Worm (Caenorhabditis elegans): ENCODE data around the gene irg-4.

Gene irg-4

DNA sequence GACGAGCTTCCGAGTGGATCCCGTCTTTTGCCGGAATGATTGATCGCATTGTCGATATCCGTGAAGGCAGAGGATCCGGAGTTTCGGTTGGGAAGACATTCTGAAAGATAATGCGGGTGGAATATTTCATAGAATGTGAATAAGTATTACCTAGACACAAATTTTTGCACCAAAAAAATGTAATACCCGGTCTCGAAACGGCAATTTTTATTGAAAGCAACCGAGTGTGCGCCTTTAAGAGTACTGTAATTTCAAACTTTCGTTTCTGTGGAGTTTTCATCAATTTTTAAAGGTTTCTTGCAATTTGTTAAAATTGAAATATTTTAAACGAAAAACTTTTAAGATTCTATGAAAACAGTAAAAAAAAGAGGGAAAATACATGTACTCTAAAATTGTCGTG lies 8.3 kb downstream of the irg-4 start, which contains the start of gene C25G4.2:
Gene C25G4.2, minus strand, starts transcription at position 100 of the 400 bp plus-strand sequence.
- no peak for TF ChIP-seq zip-4 (GFP tag; optimal IDR thresholded peaks at IDR 0.05)
- TF ChIP-seq aha-1 (tag; optimal IDR thresholded peaks at IDR 0.05): no peak
- no peak for TF ChIP-seq lin-35 (GFP tag; optimal IDR thresholded peaks at IDR 0.05)
- no peak for TF ChIP-seq irx-1 (tag; optimal IDR thresholded peaks at IDR 0.05)
- no peak for TF ChIP-seq nhr-76 (tag; optimal IDR thresholded peaks at IDR 0.05)
- no peak for TF ChIP-seq lin-39 (tag; optimal IDR thresholded peaks at IDR 0.05)
- no peak for TF ChIP-seq nhr-28 (tag; optimal IDR thresholded peaks at IDR 0.05)
- TF ChIP-seq hpl-2 (GFP tag; optimal IDR thresholded peaks at IDR 0.05): no peak
- TF ChIP-seq fos-1 (tag; optimal IDR thresholded peaks at IDR 0.05): no peak
- TF ChIP-seq ceh-90 (tag; optimal IDR thresholded peaks at IDR 0.05): no peak
- no peak for TF ChIP-seq sox-4 (tag; optimal IDR thresholded peaks at IDR 0.05)
- TF ChIP-seq tlp-1 (tag; optimal IDR thresholded peaks at IDR 0.05): no peak
- no peak for TF ChIP-seq ceh-63 (GFP tag; optimal IDR thresholded peaks at IDR 0.05)
- no peak for TF ChIP-seq hlh-4 (tag; optimal IDR thresholded peaks at IDR 0.05)
- TF ChIP-seq lin-14 (GFP tag; optimal IDR thresholded peaks at IDR 0.05): no peak
- TF ChIP-seq aly-2 (tag; optimal IDR thresholded peaks at IDR 0.05): no peak
- TF ChIP-seq nhr-237 (tag; optimal IDR thresholded peaks at IDR 0.05): no peak
- TF ChIP-seq snu-23 (GFP tag; optimal IDR thresholded peaks at IDR 0.05): no peak
- no peak for TF ChIP-seq nhr-90 (tag; optimal IDR thresholded peaks at IDR 0.05; ENCODE audit: poor library complexity)
- TF ChIP-seq ztf-4 (tag; optimal IDR thresholded peaks at IDR 0.05): no peak

ce11 chrIV:12445463-12445934 lies 9.9 kb downstream of the irg-4 start, which contains the start of gene C25G4.3:
TSS of gene C25G4.3 (minus strand) at chrIV:12445884.
- TF ChIP-seq unc-30 (tag; optimal IDR thresholded peaks at IDR 0.05) (no peak), nhr-20 (tag; optimal IDR thresholded peaks at IDR 0.05) (no peak), fos-1 (tag; optimal IDR thresholded peaks at IDR 0.05) (no peak), nhr-84 (tag; optimal IDR thresholded peaks at IDR 0.05) (no peak), sox-4 (tag; optimal IDR thresholded peaks at IDR 0.05) (no peak), nhr-11 (tag; optimal IDR thresholded peaks at IDR 0.05) (no peak), ama-1 (optimal IDR thresholded peaks at IDR 0.05) (no peak), hlh-17 (GFP tag; optimal IDR thresholded peaks at IDR 0.05; ENCODE audit: borderline replicate concordance) (no peak), lin-35 (GFP tag; optimal IDR thresholded peaks at IDR 0.05) (no peak), unc-98 (GFP tag; IDR thresholded peaks at IDR 0.05) (no peak), isw-1 (GFP tag; IDR thresholded peaks at IDR 0.05) (no peak), lin-13 (GFP tag; optimal IDR thresholded peaks at IDR 0.05) (no peak)

DNA sequence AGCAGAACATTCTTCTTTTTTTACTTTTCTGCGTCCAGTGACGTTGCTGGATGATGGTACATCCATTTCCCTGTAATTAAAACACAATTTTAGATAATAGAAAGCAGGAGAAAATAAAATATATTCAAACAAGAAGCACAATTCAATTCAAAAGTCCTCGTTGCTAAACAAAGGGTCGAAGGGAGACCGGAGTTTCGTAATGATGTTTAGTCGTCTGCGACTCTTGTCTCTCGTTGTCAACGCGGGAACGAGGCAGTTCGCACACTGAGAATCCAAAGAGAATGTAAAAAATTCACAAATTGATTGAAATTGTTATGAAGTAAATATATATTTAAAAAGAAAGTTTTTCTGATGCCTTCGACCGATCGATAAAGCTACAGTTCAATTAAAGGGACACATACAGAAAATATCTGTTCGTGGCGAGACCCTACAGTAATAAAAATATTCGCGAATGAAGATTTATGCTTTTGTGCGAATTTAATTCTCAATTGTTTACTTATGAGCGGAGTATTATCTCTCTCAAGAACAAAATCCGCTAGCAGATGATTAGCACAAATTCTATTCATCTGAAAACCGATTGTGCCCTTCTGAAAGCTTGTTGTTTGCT lies 15.7 kb downstream of the irg-4 start, which contains the start of gene dpy-26:
Gene dpy-26, minus strand, starts transcription at position 111 of the 607 bp plus-strand sequence.
- TF ChIP-seq unc-30 (tag; optimal IDR thresholded peaks at IDR 0.05): no peak
- TF ChIP-seq pag-3 (tag; optimal IDR thresholded peaks at IDR 0.05; ENCODE audit: borderline replicate concordance, insufficient read depth): no peak
- no peak for TF ChIP-seq zag-1 (tag; optimal IDR thresholded peaks at IDR 0.05)
- no peak for TF ChIP-seq elt-2 (tag; optimal IDR thresholded peaks at IDR 0.05)
- peak; percentile 33 for TF ChIP-seq xbp-1 (tag; optimal IDR thresholded peaks at IDR 0.05)
- TF ChIP-seq pqm-1 (tag; optimal IDR thresholded peaks at IDR 0.05): no peak
- no peak for TF ChIP-seq mep-1 (tag; optimal IDR thresholded peaks at IDR 0.05)
- no peak for TF ChIP-seq zip-4 (GFP tag; optimal IDR thresholded peaks at IDR 0.05)
- peak; percentile 51 to 73 (median 62) for TF ChIP-seq dpl-1 (GFP tag; optimal IDR thresholded peaks at IDR 0.05)
- TF ChIP-seq unc-62 (GFP tag; optimal IDR thresholded peaks at IDR 0.05): no peak
- TF ChIP-seq sox-4 (tag; optimal IDR thresholded peaks at IDR 0.05): no peak
- TF ChIP-seq ztf-11 (tag; optimal IDR thresholded peaks at IDR 0.05): no peak
- peak; percentile 65 for TF ChIP-seq nhr-85 (tag)
- no peak for TF ChIP-seq lir-3 (tag; optimal IDR thresholded peaks at IDR 0.05; ENCODE audit: poor library complexity)
- peak; percentile 8 for TF ChIP-seq aly-2 (tag; optimal IDR thresholded peaks at IDR 0.05)
- no peak for TF ChIP-seq efl-3 (GFP tag; optimal IDR thresholded peaks at IDR 0.05)
- no peak for TF ChIP-seq ceh-8 (GFP tag; optimal IDR thresholded peaks at IDR 0.05)
- peak; percentile 57 to 79 for TF ChIP-seq lin-35 (GFP tag; optimal IDR thresholded peaks at IDR 0.05)
- TF ChIP-seq aha-1 (tag; optimal IDR thresholded peaks at IDR 0.05): no peak
- peak; percentile 66 to 83 for TF ChIP-seq lsy-2 (tag; optimal IDR thresholded peaks at IDR 0.05)
- no peak for TF ChIP-seq nhr-47 (tag; optimal IDR thresholded peaks at IDR 0.05)
- no peak for TF ChIP-seq ceh-63 (GFP tag; optimal IDR thresholded peaks at IDR 0.05)
- TF ChIP-seq efl-1 (optimal IDR thresholded peaks at IDR 0.05): peak; percentile 73 to 77
- peak; percentile 58 to 92 for TF ChIP-seq efl-1 (GFP tag; optimal IDR thresholded peaks at IDR 0.05 in 1 of 2)
- no peak for TF ChIP-seq jun-1 (tag; optimal IDR thresholded peaks at IDR 0.05)
- TF ChIP-seq C16A3.4 (tag; optimal IDR thresholded peaks at IDR 0.05): peak; percentile 5
- TF ChIP-seq tlp-1 (tag; optimal IDR thresholded peaks at IDR 0.05): no peak
- TF ChIP-seq swsn-7 (tag; optimal IDR thresholded peaks at IDR 0.05): peak; percentile 26

All from whole organism, L1 larva.